Worm (Caenorhabditis elegans) whole organism, mixed stage, embryonic: ENCODE measurements around the gene R10E9.3.

ENCODE experiments used
- ceh-43 ChIP-seq: fragments of 200-800 bp; sonication (Bioruptor generic); optimal IDR thresholded peaks from 2 replicates; lab custom pipeline; 2018; ENCODE audit warnings: mild to moderate bottlenecking, missing genetic modification characterization, moderate library complexity, missing compliant biosample characterization
- cnd-1 ChIP-seq: fragments of 200-800 bp; sonication (Bioruptor generic); optimal IDR thresholded peaks from 2 replicates; lab custom pipeline; 2018; ENCODE audit warnings: mild to moderate bottlenecking, missing genetic modification characterization, missing compliant biosample characterization
- ham-2 ChIP-seq: fragments of 200-800 bp; sonication (Bioruptor generic); optimal IDR thresholded peaks from 2 replicates; lab custom pipeline; 2018; ENCODE audit warnings: mild to moderate bottlenecking, missing genetic modification characterization, missing compliant biosample characterization
- mep-1 ChIP-seq: fragments of 150-350 bp; optimal IDR thresholded peaks from 2 replicates; lab custom pipeline; 2017; ENCODE audit warnings: missing biosample characterization, missing genetic modification reagents, missing genetic modification characterization, inconsistent platforms
- nhr-12 ChIP-seq: fragments of 150-350 bp; optimal IDR thresholded peaks from 2 replicates; lab custom pipeline; 2014; ENCODE audit warnings: missing biosample characterization, missing genetic modification characterization
- pha-4 ChIP-seq: fragments of 150-350 bp; optimal IDR thresholded peaks from 2 replicates; lab custom pipeline; 2018; ENCODE audit warnings: missing biosample characterization, missing genetic modification reagents, missing genetic modification characterization
- snpc-4 ChIP-seq: fragments of 150-350 bp; optimal IDR thresholded peaks from 2 replicates; lab custom pipeline; 2014; ENCODE audit warnings: missing biosample characterization, missing genetic modification characterization
- unc-39 ChIP-seq: fragments of 150-350 bp; optimal IDR thresholded peaks from 2 replicates; lab custom pipeline; 2014; ENCODE audit warnings: missing biosample characterization, missing genetic modification characterization
- unc-62 ChIP-seq: fragments of 150-350 bp; optimal IDR thresholded peaks from 2 replicates; lab custom pipeline; 2014; ENCODE audit warnings: missing biosample characterization, missing genetic modification reagents, missing genetic modification characterization
- ztf-11 ChIP-seq: fragments of 150-350 bp; optimal IDR thresholded peaks from 2 replicates; lab custom pipeline; 2014; ENCODE audit warnings: missing biosample characterization, missing genetic modification characterization

ce11 chrIII:3957119-3957739 is 2.8 kb upstream of the R10E9.3 start:
- TF ChIP-seq unc-62 (GFP tag; lab: Kevin White, UChicago) (no peak), snpc-4 (no peak), ham-2 (no peak), ztf-11 (no peak), cnd-1 (no peak), ceh-43 (no peak), pha-4 (tag; lab: Kevin White, UChicago) (no peak), unc-39 (tag; lab: Kevin White, UChicago) (no peak), nhr-12 (tag; lab: Kevin White, UChicago) (no peak), mep-1 (tag; lab: Kevin White, UChicago) (no peak)
